Fruit fly (Drosophila melanogaster) whole organism, embryonic: Measurements from ENCODE around the gene CG10874.

ENCODE experiments used
- B-H1 ChIP-seq: fragments of 200-800 bp; sonication (Bioruptor generic); IDR thresholded peaks from 3 replicates; pipeline ENCODE4 v1.3.6; 2022; ENCODE audit warnings: missing biosample characterization, missing genetic modification characterization
- Blimp-1 ChIP-seq: fragments of 200-800 bp; sonication (Bioruptor generic); optimal IDR thresholded peaks from 3 replicates; lab custom pipeline; 2018; ENCODE audit warnings: missing biosample characterization, missing genetic modification characterization, mild to moderate bottlenecking, moderate library complexity, missing genetic modification reagents
- CG10267 ChIP-seq: fragments of 200-800 bp; sonication (Bioruptor generic); optimal IDR thresholded peaks from 2 replicates; lab custom pipeline; 2018; ENCODE audit warnings: missing biosample characterization, mild to moderate bottlenecking, missing genetic modification characterization, moderate library complexity
- CG10274 ChIP-seq: fragments of 200-800 bp; sonication (Bioruptor generic); optimal IDR thresholded peaks from 3 replicates; lab custom pipeline; 2017; ENCODE audit warnings: missing biosample characterization, mild to moderate bottlenecking, missing genetic modification characterization
- CG10979 ChIP-seq: fragments of 200-800 bp; sonication (Bioruptor generic); optimal IDR thresholded peaks from 2 replicates; lab custom pipeline; 2018; ENCODE audit warnings: missing biosample characterization, mild to moderate bottlenecking, missing genetic modification characterization, moderate library complexity
- CG11504 ChIP-seq: fragments of 200-800 bp; sonication (Bioruptor generic); optimal IDR thresholded peaks from 3 replicates; lab custom pipeline; 2019; ENCODE audit warnings: missing biosample characterization, mild to moderate bottlenecking, missing genetic modification characterization, moderate library complexity
- CG12071 ChIP-seq: fragments of 200-800 bp; sonication (Bioruptor generic); optimal IDR thresholded peaks from 3 replicates; lab custom pipeline; 2018; ENCODE audit warnings: missing biosample characterization, mild to moderate bottlenecking, missing genetic modification characterization
- CG1233 ChIP-seq: fragments of 200-800 bp; sonication (Bioruptor generic); optimal IDR thresholded peaks from 4 replicates; lab custom pipeline; 2018; ENCODE audit warnings: missing biosample characterization, mild to moderate bottlenecking, missing genetic modification characterization
- CG13123 ChIP-seq: fragments of 200-800 bp; sonication (Bioruptor generic); optimal IDR thresholded peaks from 2 replicates; lab custom pipeline; 2016; ENCODE audit warnings: missing biosample characterization, missing genetic modification characterization
- CG13775 ChIP-seq: fragments of 200-800 bp; sonication (Bioruptor generic); optimal IDR thresholded peaks from 3 replicates; lab custom pipeline; 2017; ENCODE audit warnings: missing biosample characterization, mild to moderate bottlenecking, missing genetic modification characterization
- CG1603 ChIP-seq: fragments of 200-800 bp; sonication (Bioruptor generic); optimal IDR thresholded peaks from 2 replicates; lab custom pipeline; 2019; ENCODE audit warnings: missing biosample characterization, mild to moderate bottlenecking, missing genetic modification characterization, moderate library complexity
- CG2120 ChIP-seq: fragments of 200-800 bp; sonication (Bioruptor generic); optimal IDR thresholded peaks from 3 replicates; lab custom pipeline; 2016; ENCODE audit warnings: missing biosample characterization, missing genetic modification characterization
- CG2199 ChIP-seq: fragments of 200-800 bp; sonication (Bioruptor generic); IDR thresholded peaks from 3 replicates; pipeline ENCODE4 v1.3.6; 2022; ENCODE audit warnings: missing biosample characterization, missing genetic modification characterization
- CG2678 ChIP-seq: fragments of 200-800 bp; sonication (Bioruptor generic); optimal IDR thresholded peaks from 3 replicates; lab custom pipeline; 2019; ENCODE audit warnings: missing biosample characterization, mild to moderate bottlenecking, missing genetic modification characterization, moderate library complexity
- CG30020 ChIP-seq: fragments of 200-800 bp; optimal IDR thresholded peaks from 2 replicates; lab custom pipeline; 2019; ENCODE audit warnings: missing biosample characterization, mild to moderate bottlenecking, missing genetic modification characterization, moderate library complexity
- CG30431 ChIP-seq: fragments of 200-800 bp; sonication (Bioruptor generic); optimal IDR thresholded peaks from 2 replicates; lab custom pipeline; 2017; ENCODE audit warnings: missing biosample characterization, missing genetic modification characterization
- CG3995 ChIP-seq: fragments of 200-800 bp; sonication (Bioruptor generic); optimal IDR thresholded peaks from 3 replicates; lab custom pipeline; 2016; ENCODE audit warnings: missing biosample characterization, missing genetic modification characterization
- CG6254 ChIP-seq: fragments of 200-800 bp; sonication (Bioruptor generic); optimal IDR thresholded peaks from 3 replicates; lab custom pipeline; 2017; ENCODE audit warnings: mild to moderate bottlenecking, missing biosample characterization, missing genetic modification reagents, missing genetic modification characterization
- CG7556 ChIP-seq: fragments of 200-800 bp; sonication (Bioruptor generic); optimal IDR thresholded peaks from 2 replicates; lab custom pipeline; 2017; ENCODE audit warnings: missing biosample characterization, mild to moderate bottlenecking, missing genetic modification characterization
- CG9797 ChIP-seq: fragments of 200-800 bp; sonication (Bioruptor generic); optimal IDR thresholded peaks from 3 replicates; lab custom pipeline; 2018; ENCODE audit warnings: missing biosample characterization, mild to moderate bottlenecking, missing genetic modification characterization
- Dfd ChIP-seq, 2 experiments: fragments of >200 bp; optimal IDR thresholded peaks; 2 replicates each; lab custom pipeline; 2017; ENCODE audit warnings: missing biosample characterization in 2 of 2, missing genetic modification characterization in 2 of 2
- Elba2 ChIP-seq: fragments of 200-800 bp; sonication (Bioruptor generic); optimal IDR thresholded peaks from 3 replicates; lab custom pipeline; 2016; ENCODE audit warnings: missing biosample characterization, missing genetic modification characterization
- Ets65A ChIP-seq: fragments of 200-800 bp; sonication (Bioruptor generic); peaks from one replicate; lab custom pipeline; 2016; ENCODE audit warnings: missing biosample characterization, missing genetic modification characterization
- HLH54F ChIP-seq: fragments of 200-800 bp; sonication (Bioruptor generic); optimal IDR thresholded peaks from 3 replicates; lab custom pipeline; 2016; ENCODE audit warnings: missing biosample characterization, missing genetic modification characterization
- Hmr ChIP-seq: fragments of 200-800 bp; sonication (Bioruptor generic); optimal IDR thresholded peaks from 3 replicates; lab custom pipeline; 2017; ENCODE audit warnings: mild to moderate bottlenecking, missing biosample characterization, missing genetic modification reagents, missing genetic modification characterization
- Mes4 ChIP-seq: fragments of 200-800 bp; sonication (Bioruptor generic); optimal IDR thresholded peaks from 2 replicates; lab custom pipeline; 2016; ENCODE audit warnings: missing biosample characterization, missing genetic modification characterization
- NFAT ChIP-seq: fragments of 200-800 bp; sonication (Bioruptor generic); IDR thresholded peaks from 2 replicates; pipeline ENCODE4 v1.3.6; 2022; ENCODE audit warnings: missing biosample characterization, missing genetic modification characterization
- PHDP ChIP-seq: fragments of 200-800 bp; sonication (Bioruptor generic); optimal IDR thresholded peaks from 3 replicates; lab custom pipeline; 2018; ENCODE audit warnings: missing biosample characterization, mild to moderate bottlenecking, missing genetic modification characterization, moderate library complexity
- Ptx1 ChIP-seq: fragments of 200-800 bp; sonication (Bioruptor generic); IDR thresholded peaks from 2 replicates; pipeline ENCODE4 v1.3.6; 2022; ENCODE audit warnings: missing biosample characterization, missing genetic modification characterization
- Trl ChIP-seq, 3 experiments: fragments of >200 bp in 2 of 3; fragments of 200-800 bp in 1 of 3; sonication (Bioruptor generic) in 1 of 3; optimal IDR thresholded peaks; 2 replicates in 1 of 3; 3 replicates in 2 of 3; lab custom pipeline; 2016 to 2017; ENCODE audit warnings: missing biosample characterization in 1 of 3, missing genetic modification characterization in 1 of 3
- YL-1 ChIP-seq: fragments of 200-800 bp; sonication (Bioruptor generic); optimal IDR thresholded peaks from 3 replicates; lab custom pipeline; 2017; ENCODE audit warnings: missing biosample characterization, mild to moderate bottlenecking, missing genetic modification characterization
- aop ChIP-seq: fragments of 200-800 bp; sonication (Bioruptor generic); IDR thresholded peaks from 2 replicates; pipeline ENCODE4 v1.3.6; 2022; ENCODE audit warnings: missing biosample characterization, missing genetic modification characterization
- ato ChIP-seq: fragments of 200-800 bp; sonication (Bioruptor generic); IDR thresholded peaks from 2 replicates; pipeline ENCODE4 v1.3.6; 2022; ENCODE audit warnings: missing biosample characterization, missing genetic modification characterization; ENCODE audit not compliant: partially characterized antibody
- bsh ChIP-seq, 2 experiments: fragments of 200-800 bp; sonication (Bioruptor generic); optimal IDR thresholded peaks; 2 replicates each; lab custom pipeline; 2017 to 2018; ENCODE audit warnings: mild to moderate bottlenecking in 2 of 2, missing biosample characterization in 2 of 2, missing genetic modification characterization in 2 of 2, moderate library complexity in 1 of 2
- chinmo ChIP-seq: fragments of 200-800 bp; sonication (Bioruptor generic); IDR thresholded peaks from 4 replicates; pipeline ENCODE4 v1.3.6; 2022; ENCODE audit warnings: missing biosample characterization, missing genetic modification characterization; ENCODE audit not compliant: partially characterized antibody
- dmrt11E ChIP-seq: fragments of 200-800 bp; sonication (Bioruptor generic); optimal IDR thresholded peaks from 3 replicates; lab custom pipeline; 2018; ENCODE audit warnings: missing biosample characterization, mild to moderate bottlenecking, missing genetic modification characterization, moderate library complexity
- dmrt99B ChIP-seq: fragments of 200-800 bp; sonication (Bioruptor generic); optimal IDR thresholded peaks from 2 replicates; lab custom pipeline; 2018; ENCODE audit warnings: missing biosample characterization, mild to moderate bottlenecking, missing genetic modification characterization, moderate library complexity
- exex ChIP-seq: fragments of 200-800 bp; sonication (Bioruptor generic); optimal IDR thresholded peaks from 4 replicates; lab custom pipeline; 2018; ENCODE audit warnings: missing biosample characterization, mild to moderate bottlenecking, missing genetic modification characterization, moderate library complexity
- fd102C ChIP-seq: fragments of 200-800 bp; sonication (Bioruptor generic); optimal IDR thresholded peaks from 2 replicates; lab custom pipeline; 2018; ENCODE audit warnings: missing biosample characterization, mild to moderate bottlenecking, missing genetic modification characterization, moderate library complexity
- gce ChIP-seq: fragments of 200-800 bp; sonication (Bioruptor generic); IDR thresholded peaks from 3 replicates; pipeline ENCODE4 v1.3.6; 2022; ENCODE audit warnings: missing biosample characterization, missing genetic modification characterization
- kah ChIP-seq: fragments of 200-800 bp; sonication (Bioruptor generic); optimal IDR thresholded peaks from 2 replicates; lab custom pipeline; 2018; ENCODE audit warnings: missing biosample characterization, mild to moderate bottlenecking, missing genetic modification characterization
- oc ChIP-seq: fragments of 200-800 bp; sonication (Bioruptor generic); optimal IDR thresholded peaks from 2 replicates; lab custom pipeline; 2018; ENCODE audit warnings: missing biosample characterization, mild to moderate bottlenecking, missing genetic modification characterization, moderate library complexity
- sima ChIP-seq: fragments of 200-800 bp; sonication (Bioruptor generic); optimal IDR thresholded peaks from 2 replicates; lab custom pipeline; 2016; ENCODE audit warnings: missing biosample characterization, missing genetic modification characterization
- tll ChIP-seq, 2 experiments: fragments of 200-800 bp in 1 of 2; fragments of >200 bp in 1 of 2; sonication (Bioruptor generic) in 1 of 2; optimal IDR thresholded peaks; 2 replicates each; lab custom pipeline; 2017 to 2019; ENCODE audit warnings: missing biosample characterization in 2 of 2, missing genetic modification characterization in 2 of 2, mild to moderate bottlenecking in 1 of 2, moderate library complexity in 1 of 2
- twi ChIP-seq: fragments of 200-800 bp; optimal IDR thresholded peaks from 2 replicates; lab custom pipeline; 2019; ENCODE audit warnings: missing biosample characterization, mild to moderate bottlenecking, missing genetic modification characterization, moderate library complexity
- unc-4 ChIP-seq: fragments of 200-800 bp; sonication (Bioruptor generic); IDR thresholded peaks from 2 replicates; pipeline ENCODE4 v1.3.6; 2022; ENCODE audit warnings: missing biosample characterization, missing genetic modification characterization; ENCODE audit not compliant: partially characterized antibody
- usp ChIP-seq: fragments of >200 bp; optimal IDR thresholded peaks from 2 replicates; lab custom pipeline; 2017; ENCODE audit warnings: missing biosample characterization, missing genetic modification characterization
- z ChIP-seq: fragments of 200-800 bp; sonication (Bioruptor generic); IDR thresholded peaks from 3 replicates; pipeline ENCODE4 v1.3.6; 2022; ENCODE audit warnings: missing biosample characterization, missing genetic modification characterization

Gene CG10874

DNA sequence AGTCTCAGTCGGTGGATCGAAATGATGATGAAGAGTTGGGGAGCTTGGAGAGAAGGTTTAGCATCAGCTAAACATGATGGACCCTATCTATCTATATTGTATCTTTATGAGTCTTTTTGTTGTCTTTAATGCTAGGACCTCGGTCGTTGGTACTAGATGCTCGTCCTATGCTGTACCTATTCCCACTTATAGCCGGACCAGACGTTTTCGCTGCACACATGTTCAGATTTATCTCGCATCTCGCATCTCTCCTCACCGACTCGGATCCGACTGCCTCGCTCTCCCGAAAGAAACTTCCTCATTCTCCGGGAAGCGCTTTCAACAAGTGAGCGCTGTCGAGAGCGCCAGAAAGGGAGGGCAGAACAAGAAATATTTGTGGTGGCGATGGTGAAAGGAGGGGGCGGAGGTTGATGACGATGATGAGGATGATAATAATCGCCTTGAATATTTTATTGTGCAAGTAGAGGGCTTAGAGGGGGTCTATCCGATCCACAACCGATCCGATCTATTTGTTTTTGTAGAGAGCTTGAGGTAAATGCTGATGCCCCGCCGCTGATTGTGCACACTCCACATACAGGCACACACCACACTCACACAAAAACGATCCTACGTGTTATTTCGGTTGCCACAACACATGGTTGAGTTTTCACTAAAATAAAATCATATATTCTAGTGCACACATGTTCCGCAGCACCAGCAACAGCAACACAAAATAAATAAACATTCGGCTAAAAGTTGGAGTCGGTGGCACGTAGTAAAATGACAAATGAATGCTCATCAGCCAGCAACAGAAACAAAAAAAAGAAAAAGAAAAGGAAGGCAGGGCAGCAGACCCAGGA is 29.2 kb downstream of the CG10874 start (continued):
- TF ChIP-seq CG30431 (GFP tag; lab: Kevin White, UChicago) = no peak
- no peak for TF ChIP-seq CG3995 (GFP tag; lab: Kevin White, UChicago)
- no peak for TF ChIP-seq Elba2
- TF ChIP-seq CG2199 (GFP tag; lab: Robert Waterston, UW) = no peak
- TF ChIP-seq CG10979 (tag; lab: Kevin White, UChicago) = peak; percentile 18
- no peak for TF ChIP-seq CG7556 (GFP tag; lab: Kevin White, UChicago)
- TF ChIP-seq NFAT (GFP tag; lab: Robert Waterston, UW) = no peak
- no peak for TF ChIP-seq usp
- TF ChIP-seq YL-1 = no peak
- TF ChIP-seq unc-4 = no peak
- no peak for TF ChIP-seq PHDP (tag; lab: Kevin White, UChicago)
- TF ChIP-seq dmrt11E (tag; lab: Kevin White, UChicago) = peak; percentile 7
- TF ChIP-seq tll (GFP tag; optimal IDR thresholded peaks at IDR 0.05; lab: Kevin White, UChicago) = no peak
- peak; percentile 15 for TF ChIP-seq CG2678 (tag; lab: Kevin White, UChicago)
- TF ChIP-seq kah (GFP tag; lab: Kevin White, UChicago) = peak; percentile 75
- no peak for TF ChIP-seq CG13775 (GFP tag; lab: Kevin White, UChicago)
- TF ChIP-seq bsh (GFP tag; optimal IDR thresholded peaks at IDR 0.05; lab: Kevin White, UChicago) = peak in 1 of 2 experiments; percentile 42
- TF ChIP-seq aop (GFP tag; lab: Robert Waterston, UW) = peak; percentile 67; the same call in 1 of the 2 replicates
- no peak for TF ChIP-seq Ets65A
- TF ChIP-seq CG1233 = peak; percentile 23
- no peak for TF ChIP-seq CG6254 (GFP tag; lab: Kevin White, UChicago)
- no peak for TF ChIP-seq gce (GFP tag; lab: Robert Waterston, UW)
- no peak for TF ChIP-seq fd102C (GFP tag; lab: Kevin White, UChicago)
- TF ChIP-seq dmrt99B (tag; lab: Kevin White, UChicago) = peak; percentile 6
- no peak for TF ChIP-seq CG13123 (GFP tag; lab: Kevin White, UChicago)
- no peak for TF ChIP-seq exex (tag; lab: Kevin White, UChicago)
- no peak for TF ChIP-seq Blimp-1 (GFP tag; lab: Kevin White, UChicago)
- no peak for TF ChIP-seq Hmr (GFP tag; lab: Kevin White, UChicago)
- no peak for TF ChIP-seq B-H1
- TF ChIP-seq CG9797 (GFP tag; lab: Kevin White, UChicago) = no peak
- no peak for TF ChIP-seq ato (GFP tag; lab: Robert Waterston, UW)
- no peak for TF ChIP-seq HLH54F
- no peak for TF ChIP-seq oc (tag; lab: Kevin White, UChicago)
- no peak for TF ChIP-seq CG10274
- TF ChIP-seq CG12071 (GFP tag; lab: Kevin White, UChicago) = no peak
- TF ChIP-seq Mes4 (GFP tag; lab: Kevin White, UChicago) = no peak
- TF ChIP-seq CG11504 = peak; percentile 19
- TF ChIP-seq chinmo (GFP tag; lab: Robert Waterston, UW) = 0 out of 4 replicates have a peak, but pooled peaks have one; percentile 14
- peak; percentile 26 for TF ChIP-seq CG1603 (tag; lab: Kevin White, UChicago)
- no peak for TF ChIP-seq CG2120 (GFP tag; lab: Kevin White, UChicago)
- TF ChIP-seq twi (tag; lab: Kevin White, UChicago) = peak; percentile 100
- no peak for TF ChIP-seq Dfd (GFP tag; optimal IDR thresholded peaks at IDR 0.05; lab: Kevin White, UChicago)
- no peak for TF ChIP-seq sima (GFP tag; lab: Kevin White, UChicago)
- TF ChIP-seq z (GFP tag; lab: Robert Waterston, UW) = no peak
- no peak for TF ChIP-seq CG10267 (tag; lab: Kevin White, UChicago)
- TF ChIP-seq CG30020 (tag; lab: Kevin White, UChicago) = no peak
- TF ChIP-seq Trl (optimal IDR thresholded peaks at IDR 0.05; lab: Kevin White, UChicago) = peak; percentile 51 to 53
- no peak for TF ChIP-seq Trl (GFP tag; optimal IDR thresholded peaks at IDR 0.05; lab: Kevin White, UChicago)
- 0 out of 2 replicates have a peak, but pooled peaks have one; percentile 28 for TF ChIP-seq Ptx1 (GFP tag; lab: Robert Waterston, UW)
